Worm (Caenorhabditis elegans) whole organism, young adult: ENCODE results near the gene sri-54.
"Not testable (repeated sequence)": the region's sequence is repeated elsewhere in the genome, so short reads cannot be mapped to it uniquely, and the experiment has no call there.

Source experiments
- B0019.2 ChIP-seq: fragments of 200-800 bp; sonication (Bioruptor generic); conservative IDR thresholded peaks from 2 replicates; pipeline ENCODE4 v1.3.6; 2022; ENCODE audit warnings: missing genetic modification reagents, missing genetic modification characterization, missing compliant biosample characterization
- F49E8.2 ChIP-seq: sonication (generic microtip); optimal IDR thresholded peaks from 3 replicates; lab custom pipeline; 2017; ENCODE audit warnings: missing genetic modification characterization, mild to moderate bottlenecking, missing compliant biosample characterization, antibody characterized with exemption, moderate library complexity; ENCODE audit not compliant: insufficient read depth
- ama-1 ChIP-seq, 3 experiments: fragments of 150-350 bp in 1 of 3; sonication (generic microtip) in 2 of 3; optimal IDR thresholded peaks; 2 replicates each; lab custom pipeline; 2014 to 2018; ENCODE audit warnings: missing biosample characterization in 2 of 3, missing genetic modification characterization in 2 of 3, missing genetic modification reagents in 2 of 3
- attf-6 ChIP-seq: fragments of 200-800 bp; sonication (Bioruptor generic); IDR thresholded peaks from 2 replicates; pipeline ENCODE4 v1.3.6; 2022; ENCODE audit warnings: missing genetic modification reagents, missing genetic modification characterization, missing compliant biosample characterization
- dox-1 ChIP-seq: fragments of 200-800 bp; sonication (Bioruptor generic); IDR thresholded peaks from 2 replicates; pipeline ENCODE4 v1.3.6; 2022; ENCODE audit warnings: missing genetic modification reagents, missing genetic modification characterization, missing compliant biosample characterization
- dpl-1 ChIP-seq: fragments of 150-350 bp; optimal IDR thresholded peaks from 2 replicates; lab custom pipeline; 2014; ENCODE audit warnings: missing biosample characterization, missing genetic modification reagents, missing genetic modification characterization
- hmg-20 ChIP-seq: fragments of 200-800 bp; sonication (Bioruptor generic); IDR thresholded peaks from 2 replicates; pipeline ENCODE4 v1.3.6; 2022; ENCODE audit warnings: missing genetic modification reagents, missing genetic modification characterization, missing compliant biosample characterization
- nfya-1 ChIP-seq: sonication (generic microtip); optimal IDR thresholded peaks from 2 replicates; lab custom pipeline; 2017; ENCODE audit warnings: antibody characterized with exemption, missing compliant biosample characterization, missing genetic modification characterization, borderline replicate concordance; ENCODE audit not compliant: insufficient read depth
- pha-4 ChIP-seq: fragments of 150-350 bp; sonication (generic microtip); optimal IDR thresholded peaks from 2 replicates; lab custom pipeline; 2014; ENCODE audit warnings: missing biosample characterization, missing genetic modification reagents, missing genetic modification characterization

DNA sequence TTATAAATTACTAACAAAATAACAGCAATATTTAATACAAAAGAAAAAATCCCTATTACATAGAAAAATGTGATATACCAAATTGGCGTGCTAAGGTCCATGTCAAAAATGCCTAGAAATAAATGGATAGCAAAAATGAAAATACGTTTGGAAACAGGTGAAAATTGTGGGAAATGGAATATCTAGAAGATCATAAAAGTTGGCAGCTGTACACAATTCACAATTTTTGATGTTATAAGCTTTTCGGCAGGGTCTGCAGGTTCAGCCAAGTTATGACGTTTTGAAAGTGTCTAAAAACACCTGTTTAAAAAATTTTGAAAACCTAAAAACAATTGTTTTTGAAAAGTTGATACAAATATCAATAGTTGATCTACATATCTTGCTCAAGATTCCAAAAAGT lies 5.2 kb upstream of the sri-54 start, which contains the start of gene sri-42:
- not testable (repeated sequence) for TF ChIP-seq dox-1 (GFP tag; lab: Robert Waterston, UW); hmg-20; B0019.2 (GFP tag; lab: Robert Waterston, UW); pha-4 (tag; lab: Kevin White, UChicago); F49E8.2 (tag; lab: Kevin White, UChicago); dpl-1 (GFP tag; lab: Kevin White, UChicago); attf-6 (GFP tag; lab: Robert Waterston, UW); nfya-1 (tag; lab: Kevin White, UChicago); ama-1 (optimal IDR thresholded peaks at IDR 0.05; lab: Kevin White, UChicago); ama-1 (GFP tag; optimal IDR thresholded peaks at IDR 0.05; lab: Kevin White, UChicago)
